Worm (Caenorhabditis elegans): Measurements from ENCODE around the gene C53D6.6.

The C53D6.6 gene

ce11 chrIV:9063518-9063917 lies 31.1 kb upstream of the C53D6.6 start (continued):
- TF ChIP-seq ets-5 (GFP tag; IDR thresholded peaks at IDR 0.05): no peak
- no peak for TF ChIP-seq alr-1 (tag; optimal IDR thresholded peaks at IDR 0.05; ENCODE audit: borderline replicate concordance)
- TF ChIP-seq skn-1 (tag; optimal IDR thresholded peaks at IDR 0.05): no peak
- no peak for TF ChIP-seq mef-2 (tag; optimal IDR thresholded peaks at IDR 0.05)
- no peak for TF ChIP-seq sup-37 (GFP tag; optimal IDR thresholded peaks at IDR 0.05)
- no peak for TF ChIP-seq isw-1 (GFP tag; IDR thresholded peaks at IDR 0.05)

ce11 chrIV:9053403-9053802 lies 20.9 kb upstream of the C53D6.6 start:
- TF ChIP-seq nhr-76 (tag; optimal IDR thresholded peaks at IDR 0.05): no peak
- no peak for TF ChIP-seq fos-1 (tag; optimal IDR thresholded peaks at IDR 0.05)
- TF ChIP-seq mef-2 (tag; optimal IDR thresholded peaks at IDR 0.05): no peak
- TF ChIP-seq fkh-8 (tag; optimal IDR thresholded peaks at IDR 0.05): peak; percentile 84
- TF ChIP-seq nhr-47 (tag; optimal IDR thresholded peaks at IDR 0.05): peak; percentile 63
- peak; percentile 83 for TF ChIP-seq hlh-4 (tag; optimal IDR thresholded peaks at IDR 0.05)
- TF ChIP-seq lin-35 (GFP tag; optimal IDR thresholded peaks at IDR 0.05): no peak
- TF ChIP-seq lin-14 (GFP tag; optimal IDR thresholded peaks at IDR 0.05): peak; percentile 30
- no peak for TF ChIP-seq dpl-1 (GFP tag; optimal IDR thresholded peaks at IDR 0.05)
- TF ChIP-seq nhr-20 (tag; optimal IDR thresholded peaks at IDR 0.05): peak; percentile 13
- TF ChIP-seq ceh-8 (GFP tag; optimal IDR thresholded peaks at IDR 0.05): no peak
- TF ChIP-seq unc-62 (GFP tag; optimal IDR thresholded peaks at IDR 0.05): no peak
- peak; percentile 33 for TF ChIP-seq pax-3 (tag; optimal IDR thresholded peaks at IDR 0.05)
- TF ChIP-seq unc-86 (tag; optimal IDR thresholded peaks at IDR 0.05): no peak
- TF ChIP-seq nhr-12 (tag; optimal IDR thresholded peaks at IDR 0.05): no peak
- no peak for TF ChIP-seq nhr-19 (GFP tag; conservative IDR thresholded peaks at IDR 0.05)
- TF ChIP-seq sox-4 (tag; optimal IDR thresholded peaks at IDR 0.05): no peak
- TF ChIP-seq nhr-71 (tag; optimal IDR thresholded peaks at IDR 0.05): peak; percentile 77
- no peak for TF ChIP-seq mdl-1 (tag; optimal IDR thresholded peaks at IDR 0.05)
- no peak for TF ChIP-seq fkh-10 (GFP tag; optimal IDR thresholded peaks at IDR 0.05)
- TF ChIP-seq ceh-90 (tag; optimal IDR thresholded peaks at IDR 0.05): no peak
- no peak for TF ChIP-seq snpc-4 (tag; optimal IDR thresholded peaks at IDR 0.05)
- no peak for TF ChIP-seq irx-1 (tag; optimal IDR thresholded peaks at IDR 0.05)
- no peak for TF ChIP-seq tbx-2 (tag; optimal IDR thresholded peaks at IDR 0.05)
- TF ChIP-seq ama-1 (optimal IDR thresholded peaks at IDR 0.05): no peak
- no peak for TF ChIP-seq lin-13 (GFP tag; optimal IDR thresholded peaks at IDR 0.05)
- no peak for TF ChIP-seq tlp-1 (tag; optimal IDR thresholded peaks at IDR 0.05)
- no peak for TF ChIP-seq lin-39 (tag; optimal IDR thresholded peaks at IDR 0.05)
- no peak for TF ChIP-seq pag-3 (tag; optimal IDR thresholded peaks at IDR 0.05; ENCODE audit: borderline replicate concordance, insufficient read depth)

ce11 chrIV:9051510-9052175 lies 19.2 kb upstream of the C53D6.6 start:
- no peak for TF ChIP-seq efl-1 (optimal IDR thresholded peaks at IDR 0.05)
- peak in 1 of 2 experiments; percentile 13 for TF ChIP-seq efl-1 (GFP tag; optimal IDR thresholded peaks at IDR 0.05 in 1 of 2)
- no peak for TF ChIP-seq lsy-2 (tag; optimal IDR thresholded peaks at IDR 0.05)

- TF ChIP-seq blmp-1 (tag; optimal IDR thresholded peaks at IDR 0.05): no peak
- TF ChIP-seq fkh-10 (GFP tag; optimal IDR thresholded peaks at IDR 0.05): no peak
- no peak for TF ChIP-seq nhr-76 (tag; optimal IDR thresholded peaks at IDR 0.05)
- no peak for TF ChIP-seq alr-1 (tag; optimal IDR thresholded peaks at IDR 0.05; ENCODE audit: borderline replicate concordance)
- no peak for TF ChIP-seq tbx-2 (tag; optimal IDR thresholded peaks at IDR 0.05)
- TF ChIP-seq egl-27 (tag; optimal IDR thresholded peaks at IDR 0.05): no peak
- TF ChIP-seq skn-1 (tag; optimal IDR thresholded peaks at IDR 0.05): peak; percentile 73
- TF ChIP-seq elt-3 (tag; optimal IDR thresholded peaks at IDR 0.05): no peak
- TF ChIP-seq nhr-28 (tag; optimal IDR thresholded peaks at IDR 0.05): no peak
- TF ChIP-seq nhr-85 (tag): peak; percentile 53
- no peak for TF ChIP-seq jun-1 (tag; optimal IDR thresholded peaks at IDR 0.05)
- TF ChIP-seq ets-5 (GFP tag; IDR thresholded peaks at IDR 0.05): no peak
- no peak for TF ChIP-seq ceh-90 (tag; optimal IDR thresholded peaks at IDR 0.05)
- no peak for TF ChIP-seq mep-1 (tag; optimal IDR thresholded peaks at IDR 0.05)
- TF ChIP-seq hpl-2 (GFP tag; optimal IDR thresholded peaks at IDR 0.05): no peak
These were observed 18.6 kb upstream of the C53D6.6 start for ce11 chrIV:9051036-9051435.

Measured in whole organism, L1 larva.